Worm (Caenorhabditis elegans): ENCODE measurements around the gene emb-4.

Gene emb-4

ce11 chrV:18870955-18871354 is 23.8 kb downstream of the emb-4 start (continued):
- TF ChIP-seq lin-15B (tag; optimal IDR thresholded peaks at IDR 0.05) = no peak
- no peak for TF ChIP-seq Y105C5A.15 (GFP tag; IDR thresholded peaks at IDR 0.05)
- peak; percentile 84 for TF ChIP-seq dmd-6 (GFP tag; IDR thresholded peaks at IDR 0.05)
- no peak for TF ChIP-seq F26F4.8 (GFP tag; conservative IDR thresholded peaks at IDR 0.05)
- TF ChIP-seq arid-1 (GFP tag; conservative IDR thresholded peaks at IDR 0.05) = no peak
- peak; percentile 92 for TF ChIP-seq pqm-1 (tag; optimal IDR thresholded peaks at IDR 0.05)
- no peak for TF ChIP-seq mdl-1 (tag; optimal IDR thresholded peaks at IDR 0.05)
- TF ChIP-seq saeg-2 (GFP tag; IDR thresholded peaks at IDR 0.05) = no peak
- peak; percentile 20 for TF ChIP-seq aha-1 (tag)
- no peak for TF ChIP-seq sdz-12 (GFP tag; optimal IDR thresholded peaks at IDR 0.05)
- no peak for TF ChIP-seq Y48G9A.11 (GFP tag; IDR thresholded peaks at IDR 0.05)
- no peak for TF ChIP-seq nhr-10 (tag; optimal IDR thresholded peaks at IDR 0.05)

- TF ChIP-seq ceh-20 (GFP tag; IDR thresholded peaks at IDR 0.05) (no peak), spr-1 (tag; optimal IDR thresholded peaks at IDR 0.05) (no peak), Y48G9A.11 (GFP tag; IDR thresholded peaks at IDR 0.05) (no peak), mep-1 (tag; optimal IDR thresholded peaks at IDR 0.05) (peak; percentile 39), jun-1 (tag; optimal IDR thresholded peaks at IDR 0.05) (no peak), nhr-28 (tag; optimal IDR thresholded peaks at IDR 0.05) (peak; percentile 49), dmd-8 (GFP tag; IDR thresholded peaks at IDR 0.05) (no peak), dmd-6 (GFP tag; IDR thresholded peaks at IDR 0.05) (peak; percentile 21; the same call in 1 of the 2 replicates), R02D3.7 (tag; optimal IDR thresholded peaks at IDR 0.05) (no peak), php-3 (GFP tag; IDR thresholded peaks at IDR 0.05) (0 out of 2 replicates have a peak, but pooled peaks have one; percentile 27), lsy-2 (tag; optimal IDR thresholded peaks at IDR 0.05) (peak in 1 of 2 experiments; percentile 38), ZK337.2 (GFP tag; IDR thresholded peaks at IDR 0.05) (no peak), daf-12 (tag; optimal IDR thresholded peaks at IDR 0.05) (no peak), nhr-102 (tag; optimal IDR thresholded peaks at IDR 0.05) (no peak), pqm-1 (tag; optimal IDR thresholded peaks at IDR 0.05) (peak; percentile 13), nhr-76 (tag; optimal IDR thresholded peaks at IDR 0.05) (no peak), lin-15B (tag; optimal IDR thresholded peaks at IDR 0.05) (no peak), rbr-2 (tag; optimal IDR thresholded peaks at IDR 0.05) (no peak), attf-4 (tag; optimal IDR thresholded peaks at IDR 0.05) (no peak), F44E2.7 (GFP tag; IDR thresholded peaks at IDR 0.05) (no peak), ceh-32 (tag; optimal IDR thresholded peaks at IDR 0.05; ENCODE audit: poor library complexity) (no peak), ceh-44 (GFP tag; IDR thresholded peaks at IDR 0.05) (no peak), zfp-3 (GFP tag; conservative IDR thresholded peaks at IDR 0.05) (no peak), zip-2 (tag; optimal IDR thresholded peaks at IDR 0.05) (no peak), mxl-3 (GFP tag; optimal IDR thresholded peaks at IDR 0.05) (peak; percentile 61), hlh-11 (tag; optimal IDR thresholded peaks at IDR 0.05) (peak; percentile 29), Y105C5A.15 (GFP tag; IDR thresholded peaks at IDR 0.05) (no peak), hif-1 (tag; optimal IDR thresholded peaks at IDR 0.05) (no peak), ZK546.5 (tag; optimal IDR thresholded peaks at IDR 0.05) (no peak), aha-1 (tag) (peak; percentile 13), ceh-62 (tag; optimal IDR thresholded peaks at IDR 0.05) (no peak), T26A8.4 (GFP tag; IDR thresholded peaks at IDR 0.05) (no peak), ceh-82 (tag; optimal IDR thresholded peaks at IDR 0.05) (no peak), mdl-1 (tag; optimal IDR thresholded peaks at IDR 0.05) (peak in 1 of 2 experiments; percentile 21), duxl-1 (tag; optimal IDR thresholded peaks at IDR 0.05; ENCODE audit: poor library complexity) (no peak), lin-39 (tag; optimal IDR thresholded peaks at IDR 0.05) (no peak), nhr-111 (GFP tag; optimal IDR thresholded peaks at IDR 0.05) (no peak), snpc-1.2 (GFP tag; IDR thresholded peaks at IDR 0.05) (no peak), F10B5.3 (tag; optimal IDR thresholded peaks at IDR 0.05) (no peak), D1046.2 (GFP tag; IDR thresholded peaks at IDR 0.05) (no peak), lin-13 (GFP tag; optimal IDR thresholded peaks at IDR 0.05) (no peak), dve-1 (tag; optimal IDR thresholded peaks at IDR 0.05; ENCODE audit: insufficient read depth) (peak; percentile 56)
Measured at ce11 chrV:18868517-18868916, 26.3 kb downstream of the emb-4 start.
